Worm (Caenorhabditis elegans) whole organism, young adult: Measurements from ENCODE around the gene mrps-26.

ENCODE experiments used
- F37B4.10 ChIP-seq: fragments of 200-800 bp; sonication (Bioruptor generic); IDR thresholded peaks from 2 replicates; pipeline ENCODE4 v1.3.6; 2022; ENCODE audit warnings: missing genetic modification characterization, missing compliant biosample characterization
- K11D2.4 ChIP-seq: fragments of 200-800 bp; sonication (Bioruptor generic); IDR thresholded peaks from 2 replicates; pipeline ENCODE4 v1.3.6; 2022; ENCODE audit warnings: missing genetic modification reagents, missing genetic modification characterization, missing compliant biosample characterization
- ama-1 ChIP-seq, 3 experiments: fragments of 150-350 bp in 1 of 3; sonication (generic microtip) in 2 of 3; optimal IDR thresholded peaks; 2 replicates each; lab custom pipeline; 2014 to 2018; ENCODE audit warnings: missing biosample characterization in 2 of 3, missing genetic modification characterization in 2 of 3, missing genetic modification reagents in 2 of 3
- cebp-1 ChIP-seq, 2 experiments: fragments of 200-800 bp in 1 of 2; sonication (Bioruptor generic) in 1 of 2; sonication (generic microtip) in 1 of 2; IDR thresholded peaks in 1 of 2; optimal IDR thresholded peaks in 1 of 2; 2 replicates each; pipeline versions ENCODE4 v1.3.6 to Lab custom; 2017 to 2022; ENCODE audit warnings: missing compliant biosample characterization in 2 of 2, missing genetic modification characterization in 2 of 2, mild to moderate bottlenecking in 1 of 2, missing genetic modification reagents in 1 of 2, moderate library complexity in 1 of 2
- nhr-27 ChIP-seq: fragments of 200-800 bp; sonication (Bioruptor generic); optimal IDR thresholded peaks from 2 replicates; lab custom pipeline; 2018; ENCODE audit warnings: mild to moderate bottlenecking, missing genetic modification characterization, moderate library complexity, missing compliant biosample characterization
- pha-4 ChIP-seq: fragments of 150-350 bp; sonication (generic microtip); optimal IDR thresholded peaks from 2 replicates; lab custom pipeline; 2014; ENCODE audit warnings: missing biosample characterization, missing genetic modification reagents, missing genetic modification characterization
- somi-1 ChIP-seq: fragments of 200-800 bp; sonication (Bioruptor generic); optimal IDR thresholded peaks from 2 replicates; lab custom pipeline; 2018; ENCODE audit warnings: mild to moderate bottlenecking, missing genetic modification characterization, missing compliant biosample characterization
- tbp1 ChIP-seq: fragments of 200-800 bp; sonication (Bioruptor generic); optimal IDR thresholded peaks from 2 replicates; lab custom pipeline; 2018; ENCODE audit warnings: mild to moderate bottlenecking, missing genetic modification characterization, missing compliant biosample characterization

- no peak for TF ChIP-seq cebp-1 (GFP tag; IDR thresholded peaks at IDR 0.05; lab: Robert Waterston, UW)
- no peak for TF ChIP-seq cebp-1 (tag; optimal IDR thresholded peaks at IDR 0.05; lab: Kevin White, UChicago)
- no peak for TF ChIP-seq ama-1 (optimal IDR thresholded peaks at IDR 0.05; lab: Kevin White, UChicago)
- no peak for TF ChIP-seq ama-1 (GFP tag; optimal IDR thresholded peaks at IDR 0.05; lab: Kevin White, UChicago)
- no peak for TF ChIP-seq pha-4 (tag; lab: Kevin White, UChicago)
- TF ChIP-seq tbp1 (GFP tag; lab: Kevin White, UChicago): no peak
- no peak for TF ChIP-seq K11D2.4
- no peak for TF ChIP-seq somi-1 (GFP tag; lab: Kevin White, UChicago)
- TF ChIP-seq F37B4.10: no peak
- no peak for TF ChIP-seq nhr-27
Measured at ce11 chrIII:5264813-5265212, 30.4 kb downstream of the mrps-26 start, which contains the start of gene gro-1.
